Worm (Caenorhabditis elegans): Measurements from ENCODE around the gene Y57G11C.1131.

Y57G11C.1131 gene

DNA sequence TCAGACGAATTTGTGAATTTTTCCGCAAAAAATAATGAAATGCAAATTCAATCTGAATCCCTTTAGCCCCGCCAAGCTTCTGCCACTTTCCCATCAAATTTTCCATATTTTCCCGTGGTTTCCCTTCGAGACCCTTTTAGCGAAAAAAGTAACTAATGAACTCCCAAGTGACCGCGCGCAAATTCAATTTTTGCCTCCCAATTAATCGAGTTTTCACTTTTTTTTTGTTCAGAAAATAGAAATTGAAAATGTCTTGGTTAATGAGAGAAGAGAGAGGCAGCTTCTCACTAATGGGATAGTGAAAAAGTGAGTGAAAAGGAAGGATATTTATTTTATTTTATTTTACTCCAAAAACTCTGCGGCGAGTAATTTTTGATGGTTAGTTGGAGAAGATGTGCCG is 27.3 kb downstream of the Y57G11C.1131 start:
- TF ChIP-seq nhr-19 (GFP tag; conservative IDR thresholded peaks at IDR 0.05) (no peak), elt-3 (tag; optimal IDR thresholded peaks at IDR 0.05) (no peak), nhr-12 (tag; optimal IDR thresholded peaks at IDR 0.05) (no peak), hlh-17 (GFP tag; optimal IDR thresholded peaks at IDR 0.05; ENCODE audit: borderline replicate concordance) (no peak), efl-1 (optimal IDR thresholded peaks at IDR 0.05) (no peak), efl-1 (GFP tag; optimal IDR thresholded peaks at IDR 0.05 in 1 of 2) (no peak), blmp-1 (tag; optimal IDR thresholded peaks at IDR 0.05) (peak; percentile 3), nhr-28 (tag; optimal IDR thresholded peaks at IDR 0.05) (no peak), nhr-20 (tag; optimal IDR thresholded peaks at IDR 0.05) (no peak), tbx-2 (tag; optimal IDR thresholded peaks at IDR 0.05) (peak; percentile 8), xbp-1 (tag; optimal IDR thresholded peaks at IDR 0.05) (no peak), unc-62 (GFP tag; optimal IDR thresholded peaks at IDR 0.05) (no peak), ceh-63 (GFP tag; optimal IDR thresholded peaks at IDR 0.05) (no peak), nhr-76 (tag; optimal IDR thresholded peaks at IDR 0.05) (no peak), mep-1 (tag; optimal IDR thresholded peaks at IDR 0.05) (no peak)

DNA sequence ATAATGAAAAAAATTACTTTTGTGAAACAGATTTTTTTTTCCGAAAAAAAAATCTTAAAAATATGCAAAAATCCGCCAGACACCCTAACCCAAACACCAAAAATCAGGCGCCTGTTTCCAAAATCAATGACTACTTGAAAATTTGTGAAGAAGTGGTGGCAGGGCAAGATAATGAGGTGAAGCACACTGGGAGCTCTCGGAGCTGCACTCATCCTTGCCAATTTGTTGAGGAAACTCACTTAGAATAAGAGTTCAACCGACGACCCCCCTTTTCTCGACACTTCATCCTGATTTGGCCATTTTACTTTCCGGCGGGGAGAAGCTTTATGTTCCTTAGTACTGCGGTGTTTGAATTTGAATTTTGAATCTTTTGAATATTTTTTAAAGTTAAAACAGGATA is 45.4 kb downstream of the Y57G11C.1131 start:
- TF ChIP-seq efl-1 (optimal IDR thresholded peaks at IDR 0.05) (no peak), efl-1 (GFP tag; optimal IDR thresholded peaks at IDR 0.05 in 1 of 2) (peak in 1 of 2 experiments; percentile 85), zip-4 (GFP tag; optimal IDR thresholded peaks at IDR 0.05) (no peak)

DNA sequence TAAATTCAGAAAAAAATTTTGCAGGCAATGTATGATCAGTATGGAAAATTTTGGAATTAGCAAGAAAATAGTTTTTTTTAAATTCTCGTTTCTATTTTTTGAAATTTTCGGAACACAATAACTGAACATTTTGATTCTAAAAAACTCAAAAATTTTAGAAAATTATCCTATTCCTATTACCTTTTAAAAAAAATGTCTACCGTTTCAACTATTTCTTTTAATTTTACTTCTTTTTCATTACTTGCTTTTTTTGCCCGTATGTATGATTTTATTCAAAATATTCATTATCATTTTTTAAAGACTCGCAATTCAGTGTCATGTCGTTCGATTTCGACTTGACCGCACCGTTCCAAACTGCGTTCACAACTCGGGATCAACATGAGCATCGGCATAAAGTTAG is 48.5 kb downstream of the Y57G11C.1131 start, which contains the start of gene atln-2:
Gene atln-2 (plus strand): TSS at position 301 of the 400 bp plus-strand sequence.
- TF ChIP-seq efl-1 (optimal IDR thresholded peaks at IDR 0.05) (no peak), efl-1 (GFP tag; optimal IDR thresholded peaks at IDR 0.05 in 1 of 2) (peak in 1 of 2 experiments; percentile 57), blmp-1 (tag; optimal IDR thresholded peaks at IDR 0.05) (no peak)

Data from whole organism, L1 larva.